Worm (Caenorhabditis elegans): ENCODE measurements around the gene bus-2.

bus-2 gene

ce11 chrIV:1659045-1659741 is 40.5 kb upstream of the bus-2 start, which contains the start of gene rps-28 (continued):
- peak; percentile 90 for TF ChIP-seq lin-1 (GFP tag; IDR thresholded peaks at IDR 0.05)
- peak; percentile 93 for TF ChIP-seq tra-1 (GFP tag; IDR thresholded peaks at IDR 0.05)
- TF ChIP-seq F37D6.2 (tag; optimal IDR thresholded peaks at IDR 0.05), result peak; percentile 89
- TF ChIP-seq lin-38 (GFP tag; IDR thresholded peaks at IDR 0.05), result peak; percentile 93
- peak; percentile 90 for TF ChIP-seq duxl-1 (tag; optimal IDR thresholded peaks at IDR 0.05; ENCODE audit: poor library complexity)
- peak; percentile 95 for TF ChIP-seq hlh-11 (tag; optimal IDR thresholded peaks at IDR 0.05)
- TF ChIP-seq nhr-77 (tag; optimal IDR thresholded peaks at IDR 0.05), result peak; percentile 98

ce11 chrIV:1659978-1660377 is 39.7 kb upstream of the bus-2 start, which contains the start of gene Y41D4B.4:
Y41D4B.4 (plus strand) TSS chrIV:1660110.
- TF ChIP-seq mdt-29 (GFP tag; IDR thresholded peaks at IDR 0.05), result 0 out of 2 replicates have a peak, but pooled peaks have one; percentile 47
- 0 out of 2 replicates have a peak, but pooled peaks have one; percentile 10 for TF ChIP-seq Y75B8A.6 (GFP tag; IDR thresholded peaks at IDR 0.05)
- TF ChIP-seq arid-1 (GFP tag; conservative IDR thresholded peaks at IDR 0.05), result 0 out of 2 replicates have a peak, but pooled peaks have one; percentile 7
- TF ChIP-seq R02D3.7 (tag; optimal IDR thresholded peaks at IDR 0.05), result no peak
- TF ChIP-seq aha-1 (tag), result peak; percentile 28
- TF ChIP-seq F44E2.7 (GFP tag; IDR thresholded peaks at IDR 0.05), result no peak
- TF ChIP-seq mxl-2 (GFP tag; conservative IDR thresholded peaks at IDR 0.05), result no peak
- 0 out of 2 replicates have a peak, but pooled peaks have one; percentile 29 for TF ChIP-seq vab-7 (GFP tag; IDR thresholded peaks at IDR 0.05)
- no peak for TF ChIP-seq mdl-1 (tag; optimal IDR thresholded peaks at IDR 0.05)
- TF ChIP-seq gei-8 (GFP tag; optimal IDR thresholded peaks at IDR 0.05), result no peak
- TF ChIP-seq Y48G9A.11 (GFP tag; IDR thresholded peaks at IDR 0.05), result peak; percentile 56; the same call in 1 of the 2 replicates

ce11 chrIV:1660735-1661134 is 39.0 kb upstream of the bus-2 start:
- peak in 1 of 2 experiments; percentile 76 for TF ChIP-seq unc-62 (GFP tag; optimal IDR thresholded peaks at IDR 0.05 in 1 of 2)
- no peak for TF ChIP-seq unc-62 (tag; optimal IDR thresholded peaks at IDR 0.05)
- TF ChIP-seq ceh-20 (GFP tag; IDR thresholded peaks at IDR 0.05), result no peak
- TF ChIP-seq snpc-4 (tag; optimal IDR thresholded peaks at IDR 0.05), result no peak

ce11 chrIV:1662872-1663271 is 36.8 kb upstream of the bus-2 start:
- TF ChIP-seq unc-62 (GFP tag; optimal IDR thresholded peaks at IDR 0.05 in 1 of 2) (peak in 1 of 2 experiments; percentile 65), unc-62 (tag; optimal IDR thresholded peaks at IDR 0.05) (no peak), mdl-1 (tag; optimal IDR thresholded peaks at IDR 0.05) (no peak), hmg-1.1 (GFP tag; IDR thresholded peaks at IDR 0.05) (no peak), aha-1 (tag) (peak; percentile 65)

- TF ChIP-seq madf-5 (GFP tag; IDR thresholded peaks at IDR 0.05) (no peak), hif-1 (tag; optimal IDR thresholded peaks at IDR 0.05) (no peak), hlh-30 (tag; optimal IDR thresholded peaks at IDR 0.05; ENCODE audit: insufficient read depth) (no peak), F26F4.8 (GFP tag; conservative IDR thresholded peaks at IDR 0.05) (no peak), egl-43 (GFP tag; IDR thresholded peaks at IDR 0.05) (no peak), aly-2 (tag; optimal IDR thresholded peaks at IDR 0.05) (no peak)
These were observed 27.3 kb upstream of the bus-2 start, which contains the start of gene Y41D4B.1 for ce11 chrIV:1672398-1672797. Y41D4B.1 (plus strand) TSS chrIV:1672698.

- no peak for TF ChIP-seq lsy-2 (tag; optimal IDR thresholded peaks at IDR 0.05)
- TF ChIP-seq ceh-28 (tag; optimal IDR thresholded peaks at IDR 0.05), result peak; percentile 75
These were observed 22.8 kb upstream of the bus-2 start for ce11 chrIV:1676926-1677325.
